Fruit fly (Drosophila melanogaster) whole organism, adult: ENCODE data around the gene CG33269.

Experiments
- kay ChIP-seq: fragments of 200-800 bp; sonication (Bioruptor generic); peaks from one replicate; lab custom pipeline; 2016; ENCODE audit warnings: missing biosample characterization, missing genetic modification characterization, borderline replicate concordance
- toe ChIP-seq: fragments of 200-800 bp; sonication (Bioruptor generic); optimal IDR thresholded peaks from 2 replicates; lab custom pipeline; 2016; ENCODE audit warnings: missing biosample characterization, missing genetic modification characterization

dm6 chr3L:11551949-11552348, 30.0 kb downstream of the CG33269 start:
- no peak for TF ChIP-seq kay (GFP tag; lab: Kevin White, UChicago)
- no peak for TF ChIP-seq toe (GFP tag; lab: Kevin White, UChicago)
